Worm (Caenorhabditis elegans) whole organism, L4 larva: ENCODE data around the gene nspe-5.

Experiments used
- F37D6.2 ChIP-seq: sonication (generic microtip); optimal IDR thresholded peaks from 2 replicates; lab custom pipeline; 2016; ENCODE audit warnings: mild to moderate bottlenecking, missing genetic modification characterization, missing compliant biosample characterization
- Y105C5A.15 ChIP-seq: fragments of 200-800 bp; sonication (Bioruptor generic); IDR thresholded peaks from 2 replicates; pipeline ENCODE4 v1.3.6; 2022; ENCODE audit warnings: missing genetic modification characterization, missing compliant biosample characterization
- Y48G9A.11 ChIP-seq: fragments of 200-800 bp; sonication (Bioruptor generic); IDR thresholded peaks from 2 replicates; pipeline ENCODE4 v1.3.6; 2022; ENCODE audit warnings: missing genetic modification reagents, missing genetic modification characterization, missing compliant biosample characterization
- ZK337.2 ChIP-seq: fragments of 200-800 bp; sonication (Bioruptor generic); IDR thresholded peaks from 2 replicates; pipeline ENCODE4 v1.3.6; 2022; ENCODE audit warnings: missing genetic modification reagents, missing genetic modification characterization, missing compliant biosample characterization
- aha-1 ChIP-seq: fragments of 150-350 bp; peaks from one replicate; lab custom pipeline; 2014; ENCODE audit warnings: missing biosample characterization, missing genetic modification characterization
- ceh-28 ChIP-seq: fragments of 150-350 bp; optimal IDR thresholded peaks from 2 replicates; lab custom pipeline; 2014; ENCODE audit warnings: missing biosample characterization, missing genetic modification reagents, missing genetic modification characterization
- ceh-32 ChIP-seq: sonication (generic microtip); optimal IDR thresholded peaks from 2 replicates; lab custom pipeline; 2016; ENCODE audit warnings: mild to moderate bottlenecking, missing genetic modification characterization, missing compliant biosample characterization; ENCODE audit not compliant: poor library complexity
- ceh-44 ChIP-seq: fragments of 200-800 bp; sonication (Bioruptor generic); IDR thresholded peaks from 2 replicates; pipeline ENCODE4 v1.3.6; 2022; ENCODE audit warnings: missing genetic modification reagents, missing genetic modification characterization, missing compliant biosample characterization
- ces-1 ChIP-seq: fragments of 150-350 bp; sonication (generic microtip); optimal IDR thresholded peaks from 4 replicates; lab custom pipeline; 2014; ENCODE audit warnings: missing biosample characterization, missing genetic modification reagents, missing genetic modification characterization
- ctbp-1 ChIP-seq: fragments of 200-800 bp; sonication (Bioruptor generic); IDR thresholded peaks from 2 replicates; pipeline ENCODE4 v1.3.6; 2022; ENCODE audit warnings: missing genetic modification reagents, missing genetic modification characterization, missing compliant biosample characterization
- daf-8 ChIP-seq: fragments of 200-800 bp; sonication (Bioruptor generic); IDR thresholded peaks from 2 replicates; pipeline ENCODE4 v1.3.6; 2022; ENCODE audit warnings: missing genetic modification characterization, missing compliant biosample characterization
- dpl-1 ChIP-seq: fragments of 150-350 bp; optimal IDR thresholded peaks from 2 replicates; lab custom pipeline; 2014; ENCODE audit warnings: missing biosample characterization, missing genetic modification reagents, missing genetic modification characterization
- egl-43 ChIP-seq: fragments of 200-800 bp; sonication (Bioruptor generic); IDR thresholded peaks from 2 replicates; pipeline ENCODE4 v1.3.6; 2022; ENCODE audit warnings: missing genetic modification reagents, missing genetic modification characterization, missing compliant biosample characterization
- gei-8 ChIP-seq: fragments of 200-800 bp; sonication (Bioruptor generic); optimal IDR thresholded peaks from 2 replicates; lab custom pipeline; 2018; ENCODE audit warnings: mild to moderate bottlenecking, missing genetic modification characterization, missing compliant biosample characterization
- hlh-11 ChIP-seq: fragments of 200-800 bp; sonication (Bioruptor generic); optimal IDR thresholded peaks from 2 replicates; lab custom pipeline; 2018; ENCODE audit warnings: mild to moderate bottlenecking, missing genetic modification characterization, missing compliant biosample characterization
- hmg-1.1 ChIP-seq: fragments of 200-800 bp; sonication (Bioruptor generic); IDR thresholded peaks from 2 replicates; pipeline ENCODE4 v1.3.6; 2022; ENCODE audit warnings: missing genetic modification reagents, missing genetic modification characterization, missing compliant biosample characterization
- lim-7 ChIP-seq: fragments of 200-800 bp; sonication (Bioruptor generic); IDR thresholded peaks from 2 replicates; pipeline ENCODE4 v1.3.6; 2022; ENCODE audit warnings: missing genetic modification characterization, missing compliant biosample characterization
- lin-38 ChIP-seq: fragments of 200-800 bp; sonication (Bioruptor generic); IDR thresholded peaks from 2 replicates; pipeline ENCODE4 v1.3.6; 2022; ENCODE audit warnings: missing genetic modification reagents, missing genetic modification characterization, missing compliant biosample characterization
- lsy-2 ChIP-seq, 2 experiments: fragments of 150-350 bp in 1 of 2; sonication (generic microtip) in 1 of 2; optimal IDR thresholded peaks; 2 replicates each; lab custom pipeline; 2014 to 2017; ENCODE audit warnings: missing biosample characterization in 2 of 2, missing genetic modification characterization in 2 of 2
- nhr-237 ChIP-seq: sonication (generic microtip); optimal IDR thresholded peaks from 2 replicates; lab custom pipeline; 2017; ENCODE audit warnings: missing biosample characterization, missing genetic modification characterization
- nhr-25 ChIP-seq: sonication (generic microtip); optimal IDR thresholded peaks from 2 replicates; lab custom pipeline; 2017; ENCODE audit warnings: missing genetic modification characterization, mild to moderate bottlenecking, missing compliant biosample characterization, antibody characterized with exemption, moderate library complexity, borderline replicate concordance; ENCODE audit not compliant: insufficient read depth
- nhr-6 ChIP-seq: fragments of 150-350 bp; optimal IDR thresholded peaks from 2 replicates; lab custom pipeline; 2014; ENCODE audit warnings: missing biosample characterization, missing genetic modification characterization
- pha-4 ChIP-seq, 2 experiments: fragments of 150-350 bp in 1 of 2; fragments of 200-800 bp in 1 of 2; sonication (Bioruptor generic) in 1 of 2; IDR thresholded peaks in 1 of 2; optimal IDR thresholded peaks in 1 of 2; 2 replicates each; pipeline versions ENCODE4 v1.3.6 to Lab custom; 2014 to 2022; ENCODE audit warnings: missing genetic modification characterization in 2 of 2, missing genetic modification reagents in 2 of 2, missing biosample characterization in 1 of 2, missing compliant biosample characterization in 1 of 2
- pqm-1 ChIP-seq: sonication (generic microtip); optimal IDR thresholded peaks from 2 replicates; lab custom pipeline; 2017; ENCODE audit warnings: missing biosample characterization, missing genetic modification characterization
- saeg-2 ChIP-seq: fragments of 200-800 bp; sonication (Bioruptor generic); IDR thresholded peaks from 2 replicates; pipeline ENCODE4 v1.3.6; 2022; ENCODE audit warnings: missing genetic modification reagents, missing genetic modification characterization, missing compliant biosample characterization
- set-16 ChIP-seq: fragments of 200-800 bp; sonication (Bioruptor generic); IDR thresholded peaks from 2 replicates; pipeline ENCODE4 v1.3.6; 2022; ENCODE audit warnings: missing genetic modification reagents, missing genetic modification characterization, missing compliant biosample characterization
- skn-1 ChIP-seq: fragments of 150-350 bp; optimal IDR thresholded peaks from 2 replicates; lab custom pipeline; 2014; ENCODE audit warnings: missing biosample characterization, missing genetic modification characterization
- spr-3 ChIP-seq: fragments of 200-800 bp; sonication (Bioruptor generic); optimal IDR thresholded peaks from 2 replicates; lab custom pipeline; 2018; ENCODE audit warnings: mild to moderate bottlenecking, missing genetic modification characterization, missing compliant biosample characterization
- tag-97 ChIP-seq: fragments of 200-800 bp; sonication (Bioruptor generic); IDR thresholded peaks from 2 replicates; pipeline ENCODE4 v1.3.6; 2022; ENCODE audit warnings: missing genetic modification characterization, missing compliant biosample characterization
- tra-1 ChIP-seq: fragments of 200-800 bp; sonication (Bioruptor generic); IDR thresholded peaks from 2 replicates; pipeline ENCODE4 v1.3.6; 2022; ENCODE audit warnings: missing genetic modification reagents, missing genetic modification characterization, missing compliant biosample characterization
- vab-7 ChIP-seq: fragments of 200-800 bp; sonication (Bioruptor generic); IDR thresholded peaks from 2 replicates; pipeline ENCODE4 v1.3.6; 2022; ENCODE audit warnings: missing genetic modification reagents, missing genetic modification characterization, missing compliant biosample characterization
- zfp-3 ChIP-seq: fragments of 200-800 bp; sonication (Bioruptor generic); conservative IDR thresholded peaks from 2 replicates; pipeline ENCODE4 v1.3.6; 2022; ENCODE audit warnings: missing genetic modification reagents, missing genetic modification characterization, missing compliant biosample characterization
- zip-11 ChIP-seq: fragments of 200-800 bp; sonication (Bioruptor generic); IDR thresholded peaks from 2 replicates; pipeline ENCODE4 v1.3.6; 2022; ENCODE audit warnings: missing genetic modification characterization, missing compliant biosample characterization
- zip-2 ChIP-seq: fragments of 150-350 bp; optimal IDR thresholded peaks from 2 replicates; lab custom pipeline; 2014; ENCODE audit warnings: missing biosample characterization, missing genetic modification characterization

The nspe-5 gene

ce11 chrII:12668874-12669273, 40.2 kb downstream of the nspe-5 start:
- TF ChIP-seq ceh-32 (tag; lab: Kevin White, UChicago): no peak
- peak; percentile 44; the same call in 1 of the 2 replicates for TF ChIP-seq set-16 (GFP tag; lab: Robert Waterston, UW)
- no peak for TF ChIP-seq F37D6.2

DNA sequence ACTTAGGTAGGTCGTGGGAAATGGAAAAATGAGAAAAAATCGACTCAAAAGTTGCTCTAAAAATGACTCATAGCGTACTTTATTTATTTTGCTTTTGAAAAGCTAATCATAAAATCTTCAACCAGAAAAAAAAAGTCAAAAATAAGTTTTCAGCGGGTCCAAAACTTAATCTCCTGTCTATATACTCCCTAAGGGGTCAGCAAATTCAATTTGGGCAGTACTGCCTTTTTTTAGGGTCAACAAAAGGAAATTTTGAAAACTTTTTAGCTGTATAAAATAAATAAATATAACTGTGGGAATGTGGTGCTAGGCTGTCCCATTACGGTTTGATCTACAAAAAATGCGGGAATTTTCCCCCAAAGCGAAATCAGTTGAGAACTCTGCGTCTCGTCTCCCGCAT, 40.7 kb downstream of the nspe-5 start:
- TF ChIP-seq saeg-2 (GFP tag; lab: Robert Waterston, UW) (no peak), ZK337.2 (GFP tag; lab: Robert Waterston, UW) (no peak), vab-7 (GFP tag; lab: Robert Waterston, UW) (no peak), nhr-25 (tag; lab: Kevin White, UChicago) (no peak), pqm-1 (tag; lab: Kevin White, UChicago) (no peak), spr-3 (GFP tag; lab: Kevin White, UChicago) (no peak), tag-97 (no peak), pha-4 (GFP tag; IDR thresholded peaks at IDR 0.05; lab: Robert Waterston, UW) (no peak), pha-4 (tag; optimal IDR thresholded peaks at IDR 0.05; lab: Kevin White, UChicago) (no peak), zip-11 (GFP tag; lab: Robert Waterston, UW) (no peak), ctbp-1 (GFP tag; lab: Robert Waterston, UW) (no peak), ceh-32 (tag; lab: Kevin White, UChicago) (no peak), hlh-11 (tag; lab: Kevin White, UChicago) (no peak), lsy-2 (tag; optimal IDR thresholded peaks at IDR 0.05; lab: Kevin White, UChicago) (no peak)

ce11 chrII:12669882-12670281, 41.2 kb downstream of the nspe-5 start:
- TF ChIP-seq nhr-6 (tag; lab: Kevin White, UChicago) (no peak), tra-1 (GFP tag; lab: Robert Waterston, UW) (no peak), Y48G9A.11 (GFP tag; lab: Robert Waterston, UW) (peak; percentile 48; the same call in 1 of the 2 replicates), aha-1 (tag; lab: Kevin White, UChicago) (peak; percentile 85), ceh-28 (tag; lab: Kevin White, UChicago) (no peak), dpl-1 (GFP tag; lab: Kevin White, UChicago) (no peak), lin-38 (GFP tag; lab: Robert Waterston, UW) (no peak), daf-8 (GFP tag; lab: Robert Waterston, UW) (no peak), ces-1 (GFP tag; lab: Kevin White, UChicago) (no peak), skn-1 (tag; lab: Kevin White, UChicago) (no peak), Y105C5A.15 (GFP tag; lab: Robert Waterston, UW) (0 out of 2 replicates have a peak, but pooled peaks have one; percentile 11), nhr-237 (no peak), ceh-44 (GFP tag; lab: Robert Waterston, UW) (no peak), set-16 (GFP tag; lab: Robert Waterston, UW) (peak; percentile 60), gei-8 (GFP tag; lab: Kevin White, UChicago) (no peak), zip-2 (tag; lab: Kevin White, UChicago) (no peak), hlh-11 (tag; lab: Kevin White, UChicago) (no peak)

ce11 chrII:12670877-12671864, 42.5 kb downstream of the nspe-5 start:
- no peak for TF ChIP-seq saeg-2 (GFP tag; lab: Robert Waterston, UW)
- TF ChIP-seq set-16 (GFP tag; lab: Robert Waterston, UW): peak; percentile 94
- peak; percentile 86 for TF ChIP-seq ceh-28 (tag; lab: Kevin White, UChicago)
- no peak for TF ChIP-seq F37D6.2
- no peak for TF ChIP-seq zfp-3 (GFP tag; lab: Robert Waterston, UW)
- 0 out of 2 replicates have a peak, but pooled peaks have one; percentile 17 for TF ChIP-seq hmg-1.1 (GFP tag; lab: Robert Waterston, UW)
- peak; percentile 33; the same call in 1 of the 2 replicates for TF ChIP-seq lim-7 (GFP tag; lab: Robert Waterston, UW)
- TF ChIP-seq egl-43 (GFP tag; lab: Robert Waterston, UW): peak; percentile 51; the same call in 1 of the 2 replicates
